Worm (Caenorhabditis elegans): ENCODE data around the gene K02E11.4.

- TF ChIP-seq him-1 (tag; optimal IDR thresholded peaks at IDR 0.05) (no peak), dao-5 (tag; optimal IDR thresholded peaks at IDR 0.05) (no peak)
These were observed 1.2 kb downstream of the K02E11.4 start, which contains the start of gene K02E11.3 for ce11 chrV:14246761-14247160.

Measured in whole organism, L4/young adult.